Fruit fly (Drosophila melanogaster) whole organism, embryonic: ENCODE measurements around the gene Vps2.

Experiments used
- Atf6 ChIP-seq: fragments of 200-800 bp; sonication (Bioruptor generic); IDR thresholded peaks from 2 replicates; pipeline ENCODE4 v1.3.6; 2022; ENCODE audit warnings: missing biosample characterization, missing genetic modification characterization
- CG10274 ChIP-seq: fragments of 200-800 bp; sonication (Bioruptor generic); optimal IDR thresholded peaks from 3 replicates; lab custom pipeline; 2017; ENCODE audit warnings: missing biosample characterization, mild to moderate bottlenecking, missing genetic modification characterization
- CG12942 ChIP-seq: fragments of 200-800 bp; sonication (Bioruptor generic); optimal IDR thresholded peaks from 3 replicates; lab custom pipeline; 2016; ENCODE audit warnings: missing biosample characterization, missing genetic modification characterization
- CG13424 ChIP-seq: fragments of 200-800 bp; sonication (Bioruptor generic); optimal IDR thresholded peaks from 2 replicates; lab custom pipeline; 2019; ENCODE audit warnings: missing biosample characterization, mild to moderate bottlenecking, missing genetic modification characterization, moderate library complexity
- CG13894 ChIP-seq: fragments of 200-800 bp; sonication (Bioruptor generic); optimal IDR thresholded peaks from 3 replicates; lab custom pipeline; 2018; ENCODE audit warnings: missing biosample characterization, mild to moderate bottlenecking, missing genetic modification characterization, moderate library complexity
- CG14441 ChIP-seq: fragments of 200-800 bp; sonication (Bioruptor generic); IDR thresholded peaks from 2 replicates; pipeline ENCODE4 v1.3.6; 2022; ENCODE audit warnings: missing biosample characterization, missing genetic modification characterization
- CG16815 ChIP-seq: fragments of 200-800 bp; sonication (Bioruptor generic); optimal IDR thresholded peaks from 3 replicates; lab custom pipeline; 2017; ENCODE audit warnings: missing biosample characterization, mild to moderate bottlenecking, missing genetic modification characterization
- CG18011 ChIP-seq: fragments of 200-800 bp; sonication (Bioruptor generic); optimal IDR thresholded peaks from 2 replicates; lab custom pipeline; 2017; ENCODE audit warnings: missing biosample characterization, missing genetic modification characterization, mild to moderate bottlenecking, moderate library complexity, missing genotype
- CG18476 ChIP-seq: fragments of 200-800 bp; sonication (Bioruptor generic); optimal IDR thresholded peaks from 2 replicates; lab custom pipeline; 2016; ENCODE audit warnings: missing biosample characterization, mild to moderate bottlenecking, missing genetic modification characterization
- CG6689 ChIP-seq: fragments of 200-800 bp; sonication (Bioruptor generic); IDR thresholded peaks from 2 replicates; pipeline ENCODE4 v1.3.6; 2022; ENCODE audit warnings: missing biosample characterization, missing genetic modification characterization
- CG7987 ChIP-seq: fragments of 200-800 bp; sonication (Bioruptor generic); optimal IDR thresholded peaks from 2 replicates; lab custom pipeline; 2018; ENCODE audit warnings: missing biosample characterization, mild to moderate bottlenecking, missing genetic modification characterization, moderate library complexity
- CG8359 ChIP-seq: fragments of 200-800 bp; sonication (Bioruptor generic); optimal IDR thresholded peaks from 2 replicates; lab custom pipeline; 2017; ENCODE audit warnings: missing biosample characterization, mild to moderate bottlenecking, missing genetic modification characterization, borderline replicate concordance
- CG9817 ChIP-seq: fragments of 200-800 bp; sonication (Bioruptor generic); optimal IDR thresholded peaks from 2 replicates; lab custom pipeline; 2018; ENCODE audit warnings: missing biosample characterization, mild to moderate bottlenecking, missing genetic modification characterization, moderate library complexity
- CG9876 ChIP-seq: fragments of 200-800 bp; sonication (Bioruptor generic); optimal IDR thresholded peaks from 2 replicates; lab custom pipeline; 2016; ENCODE audit warnings: missing biosample characterization, missing genetic modification characterization
- Chrac-16 ChIP-seq: fragments of 200-800 bp; sonication (Bioruptor generic); optimal IDR thresholded peaks from 3 replicates; lab custom pipeline; 2016; ENCODE audit warnings: missing biosample characterization, missing genetic modification characterization
- Dll ChIP-seq: fragments of 200-800 bp; sonication (Bioruptor generic); IDR thresholded peaks from 4 replicates; pipeline ENCODE4 v1.3.6; 2022; ENCODE audit warnings: missing biosample characterization, missing genetic modification characterization; ENCODE audit not compliant: partially characterized antibody
- Dp ChIP-seq: fragments of 200-800 bp; sonication (Bioruptor generic); optimal IDR thresholded peaks from 2 replicates; lab custom pipeline; 2018; ENCODE audit warnings: missing biosample characterization, mild to moderate bottlenecking, missing genetic modification characterization, moderate library complexity
- Elba2 ChIP-seq: fragments of 200-800 bp; sonication (Bioruptor generic); optimal IDR thresholded peaks from 3 replicates; lab custom pipeline; 2016; ENCODE audit warnings: missing biosample characterization, missing genetic modification characterization
- HHEX ChIP-seq: fragments of 200-800 bp; sonication (Bioruptor generic); optimal IDR thresholded peaks from 3 replicates; lab custom pipeline; 2017; ENCODE audit warnings: missing biosample characterization, mild to moderate bottlenecking, missing genetic modification characterization, missing genetic modification reagents
- NfI ChIP-seq: fragments of 200-800 bp; sonication (Bioruptor generic); optimal IDR thresholded peaks from 3 replicates; lab custom pipeline; 2018; ENCODE audit warnings: missing biosample characterization, mild to moderate bottlenecking, missing genetic modification characterization, moderate library complexity
- Opbp ChIP-seq: fragments of 200-800 bp; sonication (Bioruptor generic); IDR thresholded peaks from 3 replicates; pipeline ENCODE4 v1.3.6; 2022; ENCODE audit warnings: missing biosample characterization, missing genetic modification characterization; ENCODE audit not compliant: partially characterized antibody
- Optix ChIP-seq: fragments of 200-800 bp; sonication (Bioruptor generic); IDR thresholded peaks from 3 replicates; pipeline ENCODE4 v1.3.6; 2022; ENCODE audit warnings: missing biosample characterization, missing genetic modification characterization
- Ssrp ChIP-seq: fragments of 200-800 bp; sonication (Bioruptor generic); optimal IDR thresholded peaks from 2 replicates; lab custom pipeline; 2018; ENCODE audit warnings: missing biosample characterization, mild to moderate bottlenecking, missing genetic modification characterization, moderate library complexity
- Taf1 ChIP-seq: fragments of 200-800 bp; sonication (Bioruptor generic); IDR thresholded peaks from 2 replicates; pipeline ENCODE4 v1.3.6; 2022; ENCODE audit warnings: missing biosample characterization, missing genetic modification characterization
- Trl ChIP-seq, 3 experiments: fragments of >200 bp in 2 of 3; fragments of 200-800 bp in 1 of 3; sonication (Bioruptor generic) in 1 of 3; optimal IDR thresholded peaks; 2 replicates in 1 of 3; 3 replicates in 2 of 3; lab custom pipeline; 2016 to 2017; ENCODE audit warnings: missing biosample characterization in 1 of 3, missing genetic modification characterization in 1 of 3
- ab ChIP-seq: fragments of 200-800 bp; sonication (Bioruptor generic); optimal IDR thresholded peaks from 2 replicates; lab custom pipeline; 2016; ENCODE audit warnings: missing biosample characterization, missing genetic modification characterization
- br ChIP-seq: fragments of >200 bp; optimal IDR thresholded peaks from 2 replicates; lab custom pipeline; 2017
- cato ChIP-seq: fragments of 200-800 bp; sonication (Bioruptor generic); optimal IDR thresholded peaks from 2 replicates; lab custom pipeline; 2016; ENCODE audit warnings: missing biosample characterization, missing genetic modification characterization, borderline replicate concordance
- cg ChIP-seq: fragments of 200-800 bp; sonication (Bioruptor generic); optimal IDR thresholded peaks from 3 replicates; lab custom pipeline; 2019; ENCODE audit warnings: missing biosample characterization, mild to moderate bottlenecking, missing genetic modification characterization, moderate library complexity
- danr ChIP-seq: fragments of 200-800 bp; sonication (Bioruptor generic); IDR thresholded peaks from 2 replicates; pipeline ENCODE4 v1.3.6; 2022; ENCODE audit warnings: missing biosample characterization, missing genetic modification characterization
- emc ChIP-seq: fragments of 200-800 bp; sonication (Bioruptor generic); optimal IDR thresholded peaks from 2 replicates; lab custom pipeline; 2016; ENCODE audit warnings: missing biosample characterization, missing genetic modification characterization
- ems ChIP-seq: fragments of 200-800 bp; sonication (Bioruptor generic); optimal IDR thresholded peaks from 3 replicates; lab custom pipeline; 2016; ENCODE audit warnings: missing biosample characterization, missing genetic modification characterization
- fd102C ChIP-seq: fragments of 200-800 bp; sonication (Bioruptor generic); optimal IDR thresholded peaks from 2 replicates; lab custom pipeline; 2018; ENCODE audit warnings: missing biosample characterization, mild to moderate bottlenecking, missing genetic modification characterization, moderate library complexity
- fd3F ChIP-seq: fragments of 200-800 bp; sonication (Bioruptor generic); optimal IDR thresholded peaks from 2 replicates; lab custom pipeline; 2018; ENCODE audit warnings: missing biosample characterization, mild to moderate bottlenecking, missing genetic modification characterization, moderate library complexity
- gro ChIP-seq: fragments of 200-800 bp; sonication (Bioruptor generic); optimal IDR thresholded peaks from 2 replicates; lab custom pipeline; 2016; ENCODE audit warnings: missing biosample characterization, missing genetic modification characterization
- gsb-n ChIP-seq: fragments of 200-800 bp; sonication (Bioruptor generic); optimal IDR thresholded peaks from 3 replicates; lab custom pipeline; 2018; ENCODE audit warnings: missing biosample characterization, mild to moderate bottlenecking, missing genetic modification characterization
- hth ChIP-seq: fragments of >200 bp; optimal IDR thresholded peaks from 2 replicates; lab custom pipeline; 2017; ENCODE audit warnings: inconsistent platforms
- klu ChIP-seq: fragments of 200-800 bp; sonication (Bioruptor generic); IDR thresholded peaks from 2 replicates; pipeline ENCODE4 v1.3.6; 2022; ENCODE audit warnings: missing biosample characterization, missing genetic modification characterization
- lab ChIP-seq: fragments of 200-800 bp; sonication (Bioruptor generic); optimal IDR thresholded peaks from 3 replicates; lab custom pipeline; 2017; ENCODE audit warnings: missing biosample characterization, missing genetic modification characterization, mild to moderate bottlenecking, moderate library complexity, missing genetic modification reagents
- maf-S ChIP-seq: fragments of 200-800 bp; sonication (Bioruptor generic); optimal IDR thresholded peaks from 2 replicates; lab custom pipeline; 2016; ENCODE audit warnings: missing biosample characterization, missing genetic modification characterization
- pfk ChIP-seq: fragments of 200-800 bp; sonication (Bioruptor generic); optimal IDR thresholded peaks from 2 replicates; lab custom pipeline; 2018; ENCODE audit warnings: missing biosample characterization, mild to moderate bottlenecking, missing genetic modification characterization, moderate library complexity
- pnt ChIP-seq: fragments of 200-800 bp; sonication (Bioruptor generic); optimal IDR thresholded peaks from 3 replicates; lab custom pipeline; 2016; ENCODE audit warnings: missing biosample characterization, missing genetic modification characterization
- scrt ChIP-seq: fragments of 200-800 bp; sonication (Bioruptor generic); optimal IDR thresholded peaks from 2 replicates; lab custom pipeline; 2018; ENCODE audit warnings: missing biosample characterization, mild to moderate bottlenecking, missing genetic modification characterization, moderate library complexity
- sim ChIP-seq: fragments of 200-800 bp; sonication (Bioruptor generic); IDR thresholded peaks from 2 replicates; pipeline ENCODE4 v1.3.6; 2022; ENCODE audit warnings: missing biosample characterization, missing genetic modification characterization
- tgo ChIP-seq: fragments of 200-800 bp; sonication (Bioruptor generic); IDR thresholded peaks from 3 replicates; pipeline ENCODE4 v1.3.6; 2022; ENCODE audit warnings: missing biosample characterization, missing genetic modification characterization
- trem ChIP-seq: fragments of 200-800 bp; optimal IDR thresholded peaks from 3 replicates; lab custom pipeline; 2019; ENCODE audit warnings: missing biosample characterization, mild to moderate bottlenecking, missing genetic modification characterization, moderate library complexity
- trh ChIP-seq: fragments of 200-800 bp; sonication (Bioruptor generic); optimal IDR thresholded peaks from 2 replicates; lab custom pipeline; 2016; ENCODE audit warnings: missing biosample characterization, missing genetic modification characterization
- wek ChIP-seq: fragments of 200-800 bp; sonication (Bioruptor generic); optimal IDR thresholded peaks from 3 replicates; lab custom pipeline; 2018; ENCODE audit warnings: missing biosample characterization, mild to moderate bottlenecking, missing genetic modification characterization, moderate library complexity

Vps2 gene

dm6 chr3R:26021195-26021914 lies 31.3 kb upstream of the Vps2 start (continued):
- no peak for TF ChIP-seq Dll
- TF ChIP-seq fd3F (GFP tag; lab: Kevin White, UChicago) = peak; percentile 88
- no peak for TF ChIP-seq pfk
- TF ChIP-seq Ssrp (tag; lab: Kevin White, UChicago) = peak; percentile 98
- TF ChIP-seq trh (GFP tag; lab: Kevin White, UChicago) = peak; percentile 91
- peak; percentile 88 for TF ChIP-seq HHEX (GFP tag; lab: Kevin White, UChicago)
- TF ChIP-seq CG18476 (GFP tag; lab: Kevin White, UChicago) = peak; percentile 91
- peak; percentile 76 for TF ChIP-seq pnt (GFP tag; lab: Kevin White, UChicago)
- no peak for TF ChIP-seq hth
- peak; percentile 97 for TF ChIP-seq CG13424
- peak; percentile 93 for TF ChIP-seq cato (GFP tag; lab: Kevin White, UChicago)
- peak; percentile 39 for TF ChIP-seq ems (GFP tag; lab: Kevin White, UChicago)
- peak; percentile 89 for TF ChIP-seq CG12942 (GFP tag; lab: Kevin White, UChicago)
- peak; percentile 75 for TF ChIP-seq CG18011
- peak; percentile 58 for TF ChIP-seq CG9876
- peak; percentile 92 for TF ChIP-seq CG6689 (GFP tag; lab: Robert Waterston, UW)
- TF ChIP-seq gro (GFP tag; lab: Kevin White, UChicago) = peak; percentile 29
- peak; percentile 88 for TF ChIP-seq CG8359 (GFP tag; lab: Kevin White, UChicago)
- TF ChIP-seq fd102C (GFP tag; lab: Kevin White, UChicago) = peak; percentile 60
- peak; percentile 91 for TF ChIP-seq NfI (GFP tag; lab: Kevin White, UChicago)
- TF ChIP-seq CG7987 (GFP tag; lab: Kevin White, UChicago) = peak; percentile 74
- TF ChIP-seq wek (GFP tag; lab: Kevin White, UChicago) = no peak
- TF ChIP-seq tgo (GFP tag; lab: Robert Waterston, UW) = peak; percentile 87
- peak; percentile 66; the same call in 1 of the 2 replicates for TF ChIP-seq Taf1 (GFP tag; lab: Robert Waterston, UW)
- peak; percentile 63; the same call in 2 of the 3 replicates for TF ChIP-seq Opbp (GFP tag; lab: Robert Waterston, UW)
- TF ChIP-seq CG9817 (tag; lab: Kevin White, UChicago) = peak; percentile 89
- peak; percentile 84 for TF ChIP-seq scrt (GFP tag; lab: Kevin White, UChicago)
- TF ChIP-seq CG16815 (GFP tag; lab: Kevin White, UChicago) = peak; percentile 99
- no peak for TF ChIP-seq ab (GFP tag; lab: Kevin White, UChicago)
- peak; percentile 86 for TF ChIP-seq CG10274 (GFP tag; lab: Kevin White, UChicago)
- TF ChIP-seq Chrac-16 (GFP tag; lab: Kevin White, UChicago) = peak; percentile 93
- no peak for TF ChIP-seq br (lab: Kevin White, UChicago)
- TF ChIP-seq gsb-n (tag; lab: Kevin White, UChicago) = peak; percentile 96
- TF ChIP-seq cg (GFP tag; lab: Kevin White, UChicago) = peak; percentile 53
- TF ChIP-seq CG14441 (GFP tag; lab: Robert Waterston, UW) = no peak
- peak; percentile 83 for TF ChIP-seq danr
- peak; percentile 94 for TF ChIP-seq trem (tag; lab: Kevin White, UChicago)
- TF ChIP-seq Elba2 = peak; percentile 47
- peak; percentile 38; the same call in 1 of the 2 replicates for TF ChIP-seq sim (GFP tag; lab: Robert Waterston, UW)
- peak; percentile 57 to 80 for TF ChIP-seq Trl (optimal IDR thresholded peaks at IDR 0.05; lab: Kevin White, UChicago)
- peak; percentile 72 for TF ChIP-seq Trl (GFP tag; optimal IDR thresholded peaks at IDR 0.05; lab: Kevin White, UChicago)
- peak; percentile 88 for TF ChIP-seq lab
- no peak for TF ChIP-seq CG13894 (tag; lab: Kevin White, UChicago)
- TF ChIP-seq emc (GFP tag; lab: Kevin White, UChicago) = peak; percentile 47
- TF ChIP-seq Atf6 (GFP tag; lab: Robert Waterston, UW) = peak; percentile 84
- peak; percentile 80 for TF ChIP-seq maf-S (GFP tag; lab: Kevin White, UChicago)
- TF ChIP-seq Optix (GFP tag; lab: Robert Waterston, UW) = 0 out of 3 replicates have a peak, but pooled peaks have one; percentile 36
- peak; percentile 81 for TF ChIP-seq klu (GFP tag; lab: Robert Waterston, UW)
- no peak for TF ChIP-seq Dp (GFP tag; lab: Kevin White, UChicago)
